Worm (Caenorhabditis elegans): Measurements from ENCODE around the gene F55H2.8.

DNA sequence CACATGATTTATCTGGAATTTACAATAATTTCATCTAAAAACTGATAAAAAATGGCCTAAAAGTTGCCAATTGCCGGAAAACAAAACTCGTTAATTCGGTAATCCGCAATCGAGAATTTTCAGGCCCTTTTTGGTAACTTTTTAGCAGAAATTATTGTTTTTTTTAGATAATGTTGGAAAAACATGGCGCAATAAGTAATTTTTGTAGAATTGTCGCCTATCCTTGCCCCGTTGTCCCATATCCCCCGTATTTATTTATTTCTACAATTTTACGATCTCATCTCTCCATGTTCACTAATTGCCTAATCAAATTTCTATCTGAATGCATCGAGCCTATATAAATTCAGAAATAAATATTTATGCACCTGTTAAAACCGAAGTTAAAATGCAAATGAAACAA lies 663 bp upstream of the F55H2.8 start:
- TF ChIP-seq let-526 (GFP tag; IDR thresholded peaks at IDR 0.05) (no peak), Y67H2A.10 (GFP tag; conservative IDR thresholded peaks at IDR 0.05) (no peak), nhr-90 (tag; optimal IDR thresholded peaks at IDR 0.05) (no peak), snpc-4 (GFP tag; optimal IDR thresholded peaks at IDR 0.05) (no peak), snpc-4 (tag; optimal IDR thresholded peaks at IDR 0.05) (no peak), lin-26 (GFP tag; IDR thresholded peaks at IDR 0.05) (no peak), aptf-3 (GFP tag; IDR thresholded peaks at IDR 0.05) (no peak), hsf-1 (GFP tag; IDR thresholded peaks at IDR 0.05) (no peak), ceh-79 (tag; optimal IDR thresholded peaks at IDR 0.05) (no peak), ceh-40 (GFP tag; IDR thresholded peaks at IDR 0.05) (no peak), mcd-1 (GFP tag; IDR thresholded peaks at IDR 0.05) (no peak), Y95B8A.8 (GFP tag; IDR thresholded peaks at IDR 0.05) (no peak), cebp-1 (GFP tag; IDR thresholded peaks at IDR 0.05) (no peak), cebp-1 (tag; optimal IDR thresholded peaks at IDR 0.05) (no peak)

All from whole organism, young adult.